Fruit fly (Drosophila melanogaster) whole organism, embryonic: Measurements from ENCODE around the gene scramb1.

Experiments
- Abd-B ChIP-seq: fragments of 200-800 bp; sonication (Bioruptor generic); optimal IDR thresholded peaks from 2 replicates; lab custom pipeline; 2018; ENCODE audit warnings: missing biosample characterization, mild to moderate bottlenecking, missing genetic modification characterization, moderate library complexity
- Atf-2 ChIP-seq: fragments of 200-800 bp; sonication (Bioruptor generic); optimal IDR thresholded peaks from 2 replicates; lab custom pipeline; 2016; ENCODE audit warnings: missing biosample characterization, missing genetic modification characterization
- B-H1 ChIP-seq: fragments of 200-800 bp; sonication (Bioruptor generic); IDR thresholded peaks from 3 replicates; pipeline ENCODE4 v1.3.6; 2022; ENCODE audit warnings: missing biosample characterization, missing genetic modification characterization
- C15 ChIP-seq: fragments of 200-800 bp; sonication (Bioruptor generic); IDR thresholded peaks from 3 replicates; pipeline ENCODE4 v1.3.6; 2022; ENCODE audit warnings: missing biosample characterization, missing genetic modification characterization
- CG11247 ChIP-seq: fragments of 200-800 bp; sonication (Bioruptor generic); IDR thresholded peaks from 2 replicates; pipeline ENCODE4 v1.3.6; 2022; ENCODE audit warnings: missing biosample characterization, missing genetic modification characterization
- CG13123 ChIP-seq: fragments of 200-800 bp; sonication (Bioruptor generic); optimal IDR thresholded peaks from 2 replicates; lab custom pipeline; 2016; ENCODE audit warnings: missing biosample characterization, missing genetic modification characterization
- CG13287 ChIP-seq: fragments of 200-800 bp; sonication (Bioruptor generic); IDR thresholded peaks from 2 replicates; pipeline ENCODE4 v1.3.6; 2022; ENCODE audit warnings: missing biosample characterization, missing genetic modification characterization; ENCODE audit not compliant: partially characterized antibody
- CG15696 ChIP-seq: fragments of 200-800 bp; sonication (Bioruptor generic); optimal IDR thresholded peaks from 2 replicates; lab custom pipeline; 2019; ENCODE audit warnings: missing biosample characterization, mild to moderate bottlenecking, missing genetic modification characterization, moderate library complexity
- CG17361 ChIP-seq: fragments of 200-800 bp; sonication (Bioruptor generic); IDR thresholded peaks from 3 replicates; pipeline ENCODE4 v1.3.6; 2022; ENCODE audit warnings: missing biosample characterization, missing genetic modification characterization
- CG17829 ChIP-seq: fragments of 200-800 bp; optimal IDR thresholded peaks from 2 replicates; lab custom pipeline; 2019; ENCODE audit warnings: missing biosample characterization, mild to moderate bottlenecking, missing genetic modification characterization, moderate library complexity
- CG2712 ChIP-seq: fragments of 200-800 bp; optimal IDR thresholded peaks from 3 replicates; lab custom pipeline; 2019; ENCODE audit warnings: missing biosample characterization, mild to moderate bottlenecking, missing genetic modification characterization, moderate library complexity
- CG4404 ChIP-seq: fragments of 200-800 bp; sonication (Bioruptor generic); IDR thresholded peaks from 2 replicates; pipeline ENCODE4 v1.3.6; 2022; ENCODE audit warnings: missing biosample characterization, missing genetic modification characterization
- CG4707 ChIP-seq: fragments of 200-800 bp; sonication (Bioruptor generic); optimal IDR thresholded peaks from 2 replicates; lab custom pipeline; 2018; ENCODE audit warnings: missing biosample characterization, mild to moderate bottlenecking, missing genetic modification characterization, moderate library complexity
- CG6791 ChIP-seq: fragments of 200-800 bp; sonication (Bioruptor generic); IDR thresholded peaks from 3 replicates; pipeline ENCODE4 v1.3.6; 2022; ENCODE audit warnings: missing biosample characterization, missing genetic modification characterization; ENCODE audit not compliant: partially characterized antibody
- CG7745 ChIP-seq: fragments of 200-800 bp; sonication (Bioruptor generic); optimal IDR thresholded peaks from 2 replicates; lab custom pipeline; 2018; ENCODE audit warnings: missing biosample characterization, mild to moderate bottlenecking, missing genetic modification characterization, moderate library complexity
- CG8388 ChIP-seq: fragments of 200-800 bp; sonication (Bioruptor generic); optimal IDR thresholded peaks from 2 replicates; lab custom pipeline; 2019; ENCODE audit warnings: missing biosample characterization, mild to moderate bottlenecking, missing genetic modification characterization, moderate library complexity
- CG9817 ChIP-seq: fragments of 200-800 bp; sonication (Bioruptor generic); optimal IDR thresholded peaks from 2 replicates; lab custom pipeline; 2018; ENCODE audit warnings: missing biosample characterization, mild to moderate bottlenecking, missing genetic modification characterization, moderate library complexity
- CTCF ChIP-seq: fragments of 200-800 bp; sonication (Bioruptor generic); optimal IDR thresholded peaks from 2 replicates; lab custom pipeline; 2017; ENCODE audit warnings: missing biosample characterization, mild to moderate bottlenecking, missing genetic modification characterization, moderate library complexity
- Ets65A ChIP-seq: fragments of 200-800 bp; sonication (Bioruptor generic); peaks from one replicate; lab custom pipeline; 2016; ENCODE audit warnings: missing biosample characterization, missing genetic modification characterization
- Jarid2 ChIP-seq: fragments of 200-800 bp; sonication (Bioruptor generic); optimal IDR thresholded peaks from 3 replicates; lab custom pipeline; 2017; ENCODE audit warnings: mild to moderate bottlenecking, missing biosample characterization, missing genetic modification reagents, missing genetic modification characterization
- MESR4 ChIP-seq: fragments of 200-800 bp; sonication (Bioruptor generic); optimal IDR thresholded peaks from 2 replicates; lab custom pipeline; 2018; ENCODE audit warnings: missing biosample characterization, mild to moderate bottlenecking, missing genetic modification characterization, moderate library complexity
- Nf-YB ChIP-seq: fragments of 200-800 bp; sonication (Bioruptor generic); optimal IDR thresholded peaks from 3 replicates; lab custom pipeline; 2019; ENCODE audit warnings: missing biosample characterization, mild to moderate bottlenecking, missing genetic modification characterization, moderate library complexity
- Opbp ChIP-seq: fragments of 200-800 bp; sonication (Bioruptor generic); IDR thresholded peaks from 3 replicates; pipeline ENCODE4 v1.3.6; 2022; ENCODE audit warnings: missing biosample characterization, missing genetic modification characterization; ENCODE audit not compliant: partially characterized antibody
- Sox100B ChIP-seq: fragments of 200-800 bp; sonication (Bioruptor generic); optimal IDR thresholded peaks from 3 replicates; lab custom pipeline; 2018; ENCODE audit warnings: missing biosample characterization, mild to moderate bottlenecking, missing genetic modification characterization
- Tbp ChIP-seq: fragments of >200 bp; optimal IDR thresholded peaks from 2 replicates; lab custom pipeline; 2018; ENCODE audit warnings: missing biosample characterization, missing genetic modification characterization
- Xrp1 ChIP-seq: fragments of 200-800 bp; sonication (Bioruptor generic); IDR thresholded peaks from 2 replicates; pipeline ENCODE4 v1.3.6; 2022; ENCODE audit warnings: missing biosample characterization, missing genetic modification characterization
- amos ChIP-seq: fragments of 200-800 bp; sonication (Bioruptor generic); IDR thresholded peaks from 2 replicates; pipeline ENCODE4 v1.3.6; 2022; ENCODE audit warnings: missing biosample characterization, missing genetic modification characterization; ENCODE audit not compliant: partially characterized antibody
- bbx ChIP-seq: fragments of 200-800 bp; sonication (Bioruptor generic); IDR thresholded peaks from 2 replicates; pipeline ENCODE4 v1.3.6; 2022; ENCODE audit warnings: missing biosample characterization, missing genetic modification characterization; ENCODE audit not compliant: partially characterized antibody
- cwo ChIP-seq: fragments of 200-800 bp; sonication (Bioruptor generic); optimal IDR thresholded peaks from 3 replicates; lab custom pipeline; 2017; ENCODE audit warnings: missing biosample characterization, missing genetic modification characterization, mild to moderate bottlenecking, moderate library complexity, missing genetic modification reagents
- dimm ChIP-seq: fragments of 200-800 bp; sonication (Bioruptor generic); IDR thresholded peaks from 2 replicates; pipeline ENCODE4 v1.3.6; 2022; ENCODE audit warnings: missing biosample characterization, missing genetic modification characterization
- gsb-n ChIP-seq: fragments of 200-800 bp; sonication (Bioruptor generic); optimal IDR thresholded peaks from 3 replicates; lab custom pipeline; 2018; ENCODE audit warnings: missing biosample characterization, mild to moderate bottlenecking, missing genetic modification characterization
- hb ChIP-seq: fragments of 200-800 bp; sonication (Bioruptor generic); IDR thresholded peaks from 3 replicates; pipeline ENCODE4 v1.3.6; 2022; ENCODE audit warnings: missing biosample characterization, missing genetic modification characterization; ENCODE audit not compliant: partially characterized antibody
- insv ChIP-seq, 2 experiments: fragments of 200-800 bp; sonication (Bioruptor generic); optimal IDR thresholded peaks; 3 replicates each; lab custom pipeline; 2016 to 2018; ENCODE audit warnings: missing biosample characterization in 2 of 2, missing genetic modification characterization in 2 of 2
- maf-S ChIP-seq: fragments of 200-800 bp; sonication (Bioruptor generic); optimal IDR thresholded peaks from 2 replicates; lab custom pipeline; 2016; ENCODE audit warnings: missing biosample characterization, missing genetic modification characterization
- mld ChIP-seq: fragments of 200-800 bp; sonication (Bioruptor generic); IDR thresholded peaks from 3 replicates; pipeline ENCODE4 v1.3.6; 2022; ENCODE audit warnings: missing biosample characterization, missing genetic modification characterization; ENCODE audit not compliant: partially characterized antibody
- pita ChIP-seq: fragments of 200-800 bp; sonication (Bioruptor generic); optimal IDR thresholded peaks from 2 replicates; lab custom pipeline; 2017; ENCODE audit warnings: missing biosample characterization, mild to moderate bottlenecking, missing genetic modification characterization
- pros ChIP-seq: fragments of 200-800 bp; sonication (Bioruptor generic); optimal IDR thresholded peaks from 3 replicates; lab custom pipeline; 2019; ENCODE audit warnings: missing biosample characterization, mild to moderate bottlenecking, missing genetic modification characterization, moderate library complexity
- repo ChIP-seq: fragments of 200-800 bp; sonication (Bioruptor generic); optimal IDR thresholded peaks from 2 replicates; lab custom pipeline; 2016; ENCODE audit warnings: missing biosample characterization, missing genetic modification characterization
- sens ChIP-seq: fragments of 200-800 bp; sonication (Bioruptor generic); peaks from one replicate; lab custom pipeline; 2016; ENCODE audit warnings: missing biosample characterization, missing genetic modification characterization
- stwl ChIP-seq: fragments of 200-800 bp; sonication (Bioruptor generic); optimal IDR thresholded peaks from 3 replicates; lab custom pipeline; 2018; ENCODE audit warnings: missing biosample characterization, mild to moderate bottlenecking, missing genetic modification characterization, moderate library complexity
- tx ChIP-seq: fragments of 200-800 bp; sonication (Bioruptor generic); optimal IDR thresholded peaks from 2 replicates; lab custom pipeline; 2016; ENCODE audit warnings: missing biosample characterization, missing genetic modification characterization
- vvl ChIP-seq: fragments of 200-800 bp; sonication (Bioruptor generic); IDR thresholded peaks from 2 replicates; pipeline ENCODE4 v1.3.6; 2022; ENCODE audit warnings: missing biosample characterization, missing genetic modification characterization
- z ChIP-seq: fragments of 200-800 bp; sonication (Bioruptor generic); IDR thresholded peaks from 3 replicates; pipeline ENCODE4 v1.3.6; 2022; ENCODE audit warnings: missing biosample characterization, missing genetic modification characterization
- zen ChIP-seq: fragments of 200-800 bp; sonication (Bioruptor generic); optimal IDR thresholded peaks from 3 replicates; lab custom pipeline; 2018; ENCODE audit warnings: missing biosample characterization, mild to moderate bottlenecking, missing genetic modification characterization, moderate library complexity

The scramb1 gene

DNA sequence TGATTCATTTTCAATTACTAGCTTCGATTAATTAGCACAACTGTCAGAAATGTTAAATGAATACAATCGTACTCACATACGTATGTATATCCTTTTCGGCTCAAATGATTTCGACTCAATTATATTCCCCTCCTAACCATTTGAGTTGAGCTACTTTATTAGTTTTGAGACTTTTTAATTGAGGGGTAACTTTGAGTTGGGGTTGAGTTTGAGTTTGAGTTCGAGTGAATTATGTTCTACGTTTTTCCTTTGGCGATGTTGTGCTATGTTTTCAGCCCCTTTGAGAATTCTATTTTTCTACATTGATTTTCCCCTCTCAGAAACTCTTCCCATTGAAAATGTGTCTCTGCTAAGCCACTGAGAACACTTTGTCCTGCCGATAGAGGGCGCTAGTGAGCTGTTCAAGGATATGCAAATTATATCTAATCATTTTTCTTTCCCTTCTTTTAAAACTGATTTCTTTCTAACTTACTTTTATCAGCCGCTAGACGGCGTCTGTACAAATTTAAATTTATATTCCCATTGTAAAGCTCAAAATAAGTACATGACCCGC is 21.3 kb upstream of the scramb1 start:
- peak; percentile 43 for TF ChIP-seq zen (tag; lab: Kevin White, UChicago)
- peak; percentile 91 for TF ChIP-seq CTCF (GFP tag; lab: Kevin White, UChicago)
- peak; percentile 12 for TF ChIP-seq Tbp
- TF ChIP-seq CG2712 (tag; lab: Kevin White, UChicago), result peak; percentile 12
- peak; percentile 17; the same call in 1 of the 2 replicates for TF ChIP-seq amos (GFP tag; lab: Robert Waterston, UW)
- no peak for TF ChIP-seq Sox100B (GFP tag; lab: Kevin White, UChicago)
- TF ChIP-seq cwo (GFP tag; lab: Kevin White, UChicago), result no peak
- TF ChIP-seq z (GFP tag; lab: Robert Waterston, UW), result peak; percentile 100
- TF ChIP-seq CG4404, result no peak
- TF ChIP-seq CG13123 (GFP tag; lab: Kevin White, UChicago), result no peak
- TF ChIP-seq Atf-2 (GFP tag; lab: Kevin White, UChicago), result no peak
- peak; percentile 77 for TF ChIP-seq pita
- TF ChIP-seq vvl (GFP tag; lab: Robert Waterston, UW), result peak; percentile 84
- peak; percentile 79 for TF ChIP-seq sens
- TF ChIP-seq CG7745, result no peak
- no peak for TF ChIP-seq CG9817 (tag; lab: Kevin White, UChicago)
- no peak for TF ChIP-seq CG11247 (GFP tag; lab: Robert Waterston, UW)
- TF ChIP-seq stwl (tag; lab: Kevin White, UChicago), result peak; percentile 45
- TF ChIP-seq tx (GFP tag; lab: Kevin White, UChicago), result no peak
- no peak for TF ChIP-seq Ets65A (GFP tag; lab: Kevin White, UChicago)
- no peak for TF ChIP-seq repo (GFP tag; lab: Kevin White, UChicago)
- TF ChIP-seq pros (GFP tag; lab: Kevin White, UChicago), result peak; percentile 36
- 0 out of 3 replicates have a peak, but pooled peaks have one; percentile 34 for TF ChIP-seq mld (GFP tag; lab: Robert Waterston, UW)
- peak; percentile 52; the same call in 1 of the 2 replicates for TF ChIP-seq bbx
- 0 out of 2 replicates have a peak, but pooled peaks have one; percentile 7 for TF ChIP-seq Xrp1
- peak; percentile 38; the same call in 2 of the 3 replicates for TF ChIP-seq Opbp (GFP tag; lab: Robert Waterston, UW)
- peak; percentile 11 for TF ChIP-seq Jarid2 (GFP tag; lab: Kevin White, UChicago)
- TF ChIP-seq insv (GFP tag; optimal IDR thresholded peaks at IDR 0.05; lab: Kevin White, UChicago), result peak in 1 of 2 experiments; percentile 59
- TF ChIP-seq CG15696 (tag; lab: Kevin White, UChicago), result peak; percentile 15
- no peak for TF ChIP-seq CG8388 (GFP tag; lab: Kevin White, UChicago)
- TF ChIP-seq CG6791 (GFP tag; lab: Robert Waterston, UW), result peak; percentile 34; the same call in 1 of the 3 replicates
- no peak for TF ChIP-seq dimm (GFP tag; lab: Robert Waterston, UW)
- TF ChIP-seq Nf-YB (GFP tag; lab: Kevin White, UChicago), result peak; percentile 4
- TF ChIP-seq C15 (GFP tag; lab: Robert Waterston, UW), result no peak
- TF ChIP-seq maf-S (GFP tag; lab: Kevin White, UChicago), result no peak
- peak; percentile 25 for TF ChIP-seq CG17829 (tag; lab: Kevin White, UChicago)
- TF ChIP-seq MESR4, result no peak
- TF ChIP-seq CG17361 (GFP tag; lab: Robert Waterston, UW), result no peak
- no peak for TF ChIP-seq gsb-n (tag; lab: Kevin White, UChicago)
- no peak for TF ChIP-seq Abd-B (GFP tag; lab: Kevin White, UChicago)
- TF ChIP-seq CG13287 (GFP tag; lab: Robert Waterston, UW), result no peak
- peak; percentile 9 for TF ChIP-seq CG4707 (GFP tag; lab: Kevin White, UChicago)
- no peak for TF ChIP-seq hb (GFP tag; lab: Robert Waterston, UW)
- no peak for TF ChIP-seq B-H1 (GFP tag; lab: Robert Waterston, UW)
- TF ChIP-seq, all 482 proteins: peak for 22
